Fruit fly (Drosophila melanogaster) whole organism: ENCODE results near the gene CG15254.

Experiments
- CG8478 ChIP-seq: fragments of >200 bp; optimal IDR thresholded peaks from 2 replicates; lab custom pipeline; 2018; ENCODE audit warnings: inconsistent platforms
- Dll ChIP-seq: fragments of >200 bp; optimal IDR thresholded peaks from 2 replicates; lab custom pipeline; 2017
- EcR ChIP-seq, 2 experiments: fragments of >200 bp; optimal IDR thresholded peaks; 2 replicates each; lab custom pipeline; 2017; ENCODE audit warnings: missing biosample characterization in 2 of 2, missing genetic modification characterization in 2 of 2, missing genetic modification reagents in 2 of 2
- pan ChIP-seq: fragments of >200 bp; optimal IDR thresholded peaks from 2 replicates; lab custom pipeline; 2017
- psq ChIP-seq: fragments of >200 bp; optimal IDR thresholded peaks from 2 replicates; lab custom pipeline; 2017
- usp ChIP-seq: fragments of >200 bp; optimal IDR thresholded peaks from 2 replicates; lab custom pipeline; 2017; ENCODE audit warnings: missing biosample characterization, missing genetic modification characterization, mixed read lengths

Gene CG15254

dm6 chr2L:15611669-15612308 is 2.8 kb downstream of the CG15254 start, which contains the start of gene CG15255:
TSS of gene CG15255 (minus strand) at chr2L:15611719.
- TF ChIP-seq usp: no peak
- no peak for TF ChIP-seq CG8478
- TF ChIP-seq pan (lab: Kevin White, UChicago): no peak
- TF ChIP-seq Dll (lab: Kevin White, UChicago): no peak
- no peak for TF ChIP-seq psq (lab: Kevin White, UChicago)
- no peak for TF ChIP-seq EcR (GFP tag; optimal IDR thresholded peaks at IDR 0.05; lab: Kevin White, UChicago)

- TF ChIP-seq usp (no peak), psq (lab: Kevin White, UChicago) (no peak), pan (lab: Kevin White, UChicago) (no peak), Dll (lab: Kevin White, UChicago) (no peak), CG8478 (no peak), EcR (GFP tag; optimal IDR thresholded peaks at IDR 0.05; lab: Kevin White, UChicago) (no peak)
Observed at dm6 chr2L:15609139-15609538, 5.5 kb downstream of the CG15254 start.
